Fruit fly (Drosophila melanogaster) S2 (cell line): ENCODE data around the gene CG32806.

Experiments used
- CG8478 ChIP-seq: fragments of >200 bp; optimal IDR thresholded peaks from 2 replicates; lab custom pipeline; 2018
- CTCF ChIP-seq, 2 experiments: fragments of >200 bp; optimal IDR thresholded peaks; 2 replicates each; lab custom pipeline; 2018

DNA sequence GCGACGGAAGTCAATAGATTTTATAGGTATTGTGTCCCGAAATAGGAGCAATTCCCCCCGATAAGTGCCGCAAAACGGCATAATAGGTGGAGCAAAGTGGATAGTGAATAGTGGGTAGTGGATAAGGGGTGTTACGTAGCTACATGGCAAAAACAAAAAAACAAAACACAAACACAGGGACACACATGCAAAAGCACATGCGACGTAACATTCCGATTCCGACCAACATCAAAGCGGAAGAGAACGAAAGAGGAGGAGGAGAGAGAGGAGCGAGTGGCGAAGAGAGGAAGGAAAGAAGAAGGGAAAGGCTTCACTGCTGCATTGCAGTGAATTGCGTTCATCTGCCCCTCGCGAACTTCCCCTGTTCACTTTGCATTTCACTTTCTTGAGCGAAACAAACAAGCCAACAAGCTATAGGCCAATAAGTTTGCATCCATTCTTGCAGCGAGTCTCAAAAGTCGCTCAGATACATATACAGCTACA lies 15.0 kb upstream of the CG32806 start:
- TF ChIP-seq CG8478 (no peak), CTCF (optimal IDR thresholded peaks at IDR 0.05; lab: Kevin White, UChicago) (no peak)
